Fruit fly (Drosophila melanogaster) whole organism, adult: ENCODE measurements around the gene CG5916.
"Not testable (repeated sequence)": the region's sequence is repeated elsewhere in the genome, so short reads cannot be mapped to it uniquely, and the experiment has no call there.

Experiments
- CG7101 ChIP-seq: fragments of 200-800 bp; sonication (Bioruptor generic); optimal IDR thresholded peaks from 2 replicates; lab custom pipeline; 2018; ENCODE audit warnings: missing biosample characterization, mild to moderate bottlenecking, missing genetic modification characterization, moderate library complexity
- cic ChIP-seq: fragments of 200-800 bp; sonication (Bioruptor generic); optimal IDR thresholded peaks from 2 replicates; lab custom pipeline; 2017; ENCODE audit warnings: missing biosample characterization, mild to moderate bottlenecking, missing genetic modification characterization, moderate library complexity
- cnc ChIP-seq, 2 experiments: fragments of >200 bp; optimal IDR thresholded peaks; 2 replicates each; lab custom pipeline; 2017
- ovo ChIP-seq: fragments of 200-800 bp; sonication (Bioruptor generic); optimal IDR thresholded peaks from 2 replicates; lab custom pipeline; 2016; ENCODE audit warnings: missing biosample characterization, missing genetic modification characterization
- pad ChIP-seq: fragments of 200-800 bp; sonication (Bioruptor generic); optimal IDR thresholded peaks from 3 replicates; lab custom pipeline; 2017; ENCODE audit warnings: missing biosample characterization, missing genetic modification characterization, mild to moderate bottlenecking, moderate library complexity, missing genetic modification reagents
- tj ChIP-seq: fragments of 200-800 bp; sonication (Bioruptor generic); optimal IDR thresholded peaks from 3 replicates; lab custom pipeline; 2017; ENCODE audit warnings: missing biosample characterization, mild to moderate bottlenecking, missing genetic modification characterization, moderate library complexity

CG5916 gene

DNA sequence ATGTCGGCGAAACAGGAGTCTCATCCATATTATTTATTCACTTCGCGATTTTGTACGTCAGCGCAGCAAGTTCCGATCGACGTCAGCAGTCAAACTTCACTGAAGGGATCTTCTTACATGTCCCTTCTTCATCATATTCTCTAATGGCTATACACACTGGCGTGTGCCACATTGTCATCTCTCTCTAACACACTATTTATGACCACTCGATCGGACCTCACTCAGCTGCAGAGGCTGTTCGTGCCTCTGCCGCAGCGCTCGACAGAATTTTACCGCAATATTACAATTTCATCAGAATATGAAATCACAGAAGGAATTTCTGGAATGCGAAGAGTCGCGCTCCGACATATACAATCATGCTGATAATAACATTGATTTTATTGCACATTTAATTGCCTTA is 42.6 kb downstream of the CG5916 start, which contains the start of gene Bin1:
Bin1 (minus strand) TSS at position 101 of the 400 bp plus-strand sequence.
- TF ChIP-seq CG7101 (tag; lab: Kevin White, UChicago); ovo (GFP tag; lab: Kevin White, UChicago); pad (GFP tag; lab: Kevin White, UChicago): not testable (repeated sequence)

DNA sequence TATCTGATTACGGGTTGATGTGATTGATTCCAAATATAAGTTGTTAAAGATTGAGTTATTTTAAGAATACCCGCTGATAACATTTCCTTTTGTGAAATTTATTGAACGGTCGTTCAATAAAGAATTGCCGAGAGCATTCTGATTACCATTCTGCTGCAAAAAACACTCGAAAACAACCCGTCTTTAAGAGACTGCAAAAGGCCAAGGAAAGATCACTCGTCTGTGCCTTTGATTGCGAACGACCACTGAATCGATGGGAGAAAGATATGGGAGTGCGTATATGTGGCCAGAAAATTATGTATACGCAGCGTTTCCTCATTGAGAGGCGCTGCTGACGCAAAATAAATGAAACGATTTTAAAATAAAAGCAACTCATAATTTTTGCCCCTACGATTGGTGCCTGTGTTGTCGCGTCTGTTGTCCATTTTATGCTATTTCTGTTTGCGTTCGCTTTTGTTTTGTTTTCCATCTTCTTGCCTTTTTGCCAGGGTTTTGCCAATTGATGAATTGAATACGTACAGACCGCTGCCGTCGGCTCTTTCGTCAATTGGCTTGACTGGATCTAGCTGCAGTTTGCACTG is 43.4 kb downstream of the CG5916 start:
- TF ChIP-seq tj = peak; percentile 85
- no peak for TF ChIP-seq pad (GFP tag; lab: Kevin White, UChicago)

dm6 chr3R:16190782-16191181 is 44.0 kb downstream of the CG5916 start:
- no peak for TF ChIP-seq CG7101 (tag; lab: Kevin White, UChicago)
- no peak for TF ChIP-seq cnc (optimal IDR thresholded peaks at IDR 0.05; lab: Kevin White, UChicago)
- peak; percentile 94 for TF ChIP-seq cic (GFP tag; lab: Kevin White, UChicago)
- TF ChIP-seq tj = peak; percentile 43
